Worm (Caenorhabditis elegans): ENCODE measurements around the gene T01H3.2.

ce11 chrII:7891869-7892615 lies 14.2 kb upstream of the T01H3.2 start:
- TF ChIP-seq tbx-11 (GFP tag; IDR thresholded peaks at IDR 0.05) (no peak), aly-1 (tag; optimal IDR thresholded peaks at IDR 0.05) (no peak), ama-1 (optimal IDR thresholded peaks at IDR 0.05) (no peak), hmg-4 (GFP tag; optimal IDR thresholded peaks at IDR 0.05) (no peak), flt-1 (GFP tag; IDR thresholded peaks at IDR 0.05) (no peak), scrt-1 (GFP tag; IDR thresholded peaks at IDR 0.05) (no peak), F13C5.2 (tag; optimal IDR thresholded peaks at IDR 0.05) (no peak)

All from whole organism, early embryonic.